Worm (Caenorhabditis elegans) whole organism, young adult: ENCODE data around the gene dnj-9.
A peak's percentile ranks its signal among the peaks of the same experiment; 100 is the strongest.

Experiments
- B0035.1 ChIP-seq: sonication (generic microtip); optimal IDR thresholded peaks from 2 replicates; lab custom pipeline; 2016; ENCODE audit warnings: missing genetic modification characterization, mild to moderate bottlenecking, missing compliant biosample characterization, missing genotype, missing genetic modification reagents
- B0336.3 ChIP-seq: fragments of 200-800 bp; sonication (Bioruptor generic); IDR thresholded peaks from 2 replicates; pipeline ENCODE4 v1.3.6; 2022; ENCODE audit warnings: missing genetic modification characterization, missing compliant biosample characterization
- C17E4.6 ChIP-seq: fragments of 200-800 bp; sonication (Bioruptor generic); IDR thresholded peaks from 2 replicates; pipeline ENCODE4 v1.3.6; 2022; ENCODE audit warnings: missing genetic modification reagents, missing genetic modification characterization, missing compliant biosample characterization
- F10E7.11 ChIP-seq: sonication (generic microtip); optimal IDR thresholded peaks from 2 replicates; lab custom pipeline; 2017; ENCODE audit warnings: mild to moderate bottlenecking, missing genetic modification characterization, moderate library complexity, missing compliant biosample characterization
- F23B12.7 ChIP-seq: sonication (generic microtip); optimal IDR thresholded peaks from 2 replicates; lab custom pipeline; 2017; ENCODE audit warnings: missing genetic modification characterization, mild to moderate bottlenecking, missing compliant biosample characterization, antibody characterized with exemption, moderate library complexity; ENCODE audit not compliant: insufficient read depth
- F37B4.10 ChIP-seq: fragments of 200-800 bp; sonication (Bioruptor generic); IDR thresholded peaks from 2 replicates; pipeline ENCODE4 v1.3.6; 2022; ENCODE audit warnings: missing genetic modification characterization, missing compliant biosample characterization
- F39B2.1 ChIP-seq: fragments of 200-800 bp; sonication (Bioruptor generic); IDR thresholded peaks from 2 replicates; pipeline ENCODE4 v1.3.6; 2022; ENCODE audit warnings: missing genetic modification reagents, missing genetic modification characterization, missing compliant biosample characterization
- F49E8.2 ChIP-seq: sonication (generic microtip); optimal IDR thresholded peaks from 3 replicates; lab custom pipeline; 2017; ENCODE audit warnings: missing genetic modification characterization, mild to moderate bottlenecking, missing compliant biosample characterization, antibody characterized with exemption, moderate library complexity; ENCODE audit not compliant: insufficient read depth
- F52B5.7 ChIP-seq: sonication (generic microtip); optimal IDR thresholded peaks from 2 replicates; lab custom pipeline; 2016; ENCODE audit warnings: mild to moderate bottlenecking, missing genetic modification characterization, missing compliant biosample characterization
- T07F8.4 ChIP-seq: sonication (generic microtip); optimal IDR thresholded peaks from 2 replicates; lab custom pipeline; 2016; ENCODE audit warnings: mild to moderate bottlenecking, missing genetic modification characterization, moderate library complexity, missing compliant biosample characterization
- T26A5.8 ChIP-seq: sonication (generic microtip); optimal IDR thresholded peaks from 2 replicates; lab custom pipeline; 2016; ENCODE audit warnings: missing genetic modification characterization, missing compliant biosample characterization
- Y53G8AR.9 ChIP-seq: fragments of 200-800 bp; sonication (Bioruptor generic); conservative IDR thresholded peaks from 2 replicates; pipeline ENCODE4 v1.3.6; 2022; ENCODE audit warnings: missing genetic modification reagents, missing genetic modification characterization, missing compliant biosample characterization
- Y56A3A.18 ChIP-seq: fragments of 200-800 bp; sonication (Bioruptor generic); IDR thresholded peaks from 2 replicates; pipeline ENCODE4 v1.3.6; 2022; ENCODE audit warnings: missing genetic modification reagents, missing genetic modification characterization, missing compliant biosample characterization
- Y67H2A.10 ChIP-seq: fragments of 200-800 bp; sonication (Bioruptor generic); conservative IDR thresholded peaks from 2 replicates; pipeline ENCODE4 v1.3.6; 2022; ENCODE audit warnings: missing genetic modification reagents, missing genetic modification characterization, missing compliant biosample characterization
- ZK185.1 ChIP-seq: sonication (generic microtip); optimal IDR thresholded peaks from 2 replicates; lab custom pipeline; 2016; ENCODE audit warnings: mild to moderate bottlenecking, missing genetic modification characterization, missing compliant biosample characterization; ENCODE audit not compliant: poor library complexity, severe bottlenecking
- attf-5 ChIP-seq: fragments of 200-800 bp; sonication (Bioruptor generic); optimal IDR thresholded peaks from 2 replicates; lab custom pipeline; 2018; ENCODE audit warnings: mild to moderate bottlenecking, missing genetic modification characterization, missing compliant biosample characterization
- bed-1 ChIP-seq: fragments of 200-800 bp; sonication (Bioruptor generic); IDR thresholded peaks from 2 replicates; pipeline ENCODE4 v1.3.6; 2022; ENCODE audit warnings: missing genetic modification reagents, missing genetic modification characterization, missing compliant biosample characterization
- cebp-1 ChIP-seq, 2 experiments: fragments of 200-800 bp in 1 of 2; sonication (Bioruptor generic) in 1 of 2; sonication (generic microtip) in 1 of 2; IDR thresholded peaks in 1 of 2; optimal IDR thresholded peaks in 1 of 2; 2 replicates each; pipeline versions ENCODE4 v1.3.6 to Lab custom; 2017 to 2022; ENCODE audit warnings: missing compliant biosample characterization in 2 of 2, missing genetic modification characterization in 2 of 2, mild to moderate bottlenecking in 1 of 2, missing genetic modification reagents in 1 of 2, moderate library complexity in 1 of 2
- cebp-2 ChIP-seq: fragments of 200-800 bp; sonication (Bioruptor generic); IDR thresholded peaks from 2 replicates; pipeline ENCODE4 v1.3.6; 2022; ENCODE audit warnings: missing genetic modification characterization, missing compliant biosample characterization
- ceh-79 ChIP-seq: sonication (generic microtip); optimal IDR thresholded peaks from 2 replicates; lab custom pipeline; 2017; ENCODE audit warnings: mild to moderate bottlenecking, missing genetic modification characterization, missing compliant biosample characterization
- chd-7 ChIP-seq: sonication (generic microtip); optimal IDR thresholded peaks from 2 replicates; lab custom pipeline; 2016; ENCODE audit warnings: mild to moderate bottlenecking, missing genetic modification characterization, moderate library complexity, missing compliant biosample characterization
- die-1 ChIP-seq: sonication (generic microtip); optimal IDR thresholded peaks from 2 replicates; lab custom pipeline; 2016; ENCODE audit warnings: missing genotype, mild to moderate bottlenecking, missing genetic modification characterization, missing compliant biosample characterization
- dox-1 ChIP-seq: fragments of 200-800 bp; sonication (Bioruptor generic); IDR thresholded peaks from 2 replicates; pipeline ENCODE4 v1.3.6; 2022; ENCODE audit warnings: missing genetic modification reagents, missing genetic modification characterization, missing compliant biosample characterization
- efl-1 ChIP-seq: fragments of 150-350 bp; optimal IDR thresholded peaks from 2 replicates; lab custom pipeline; 2014; ENCODE audit warnings: missing biosample characterization, missing genetic modification reagents, missing genetic modification characterization
- egrh-3 ChIP-seq: fragments of 200-800 bp; sonication (Bioruptor generic); IDR thresholded peaks from 2 replicates; pipeline ENCODE4 v1.3.6; 2022; ENCODE audit warnings: missing genetic modification reagents, missing genetic modification characterization, missing compliant biosample characterization
- fkh-3 ChIP-seq: sonication (generic microtip); optimal IDR thresholded peaks from 2 replicates; lab custom pipeline; 2016; ENCODE audit warnings: mild to moderate bottlenecking, missing genetic modification characterization, missing compliant biosample characterization
- hlh-12 ChIP-seq: sonication (generic microtip); optimal IDR thresholded peaks from 2 replicates; lab custom pipeline; 2016; ENCODE audit warnings: missing genetic modification characterization, missing compliant biosample characterization
- hmg-20 ChIP-seq: fragments of 200-800 bp; sonication (Bioruptor generic); IDR thresholded peaks from 2 replicates; pipeline ENCODE4 v1.3.6; 2022; ENCODE audit warnings: missing genetic modification reagents, missing genetic modification characterization, missing compliant biosample characterization
- hrde-1 ChIP-seq: sonication (generic microtip); optimal IDR thresholded peaks from 2 replicates; lab custom pipeline; 2016; ENCODE audit warnings: missing genetic modification characterization, mild to moderate bottlenecking, missing compliant biosample characterization, moderate library complexity, missing genotype, missing genetic modification reagents, borderline replicate concordance
- lin-26 ChIP-seq: fragments of 200-800 bp; sonication (Bioruptor generic); IDR thresholded peaks from 2 replicates; pipeline ENCODE4 v1.3.6; 2022; ENCODE audit warnings: missing genetic modification reagents, missing genetic modification characterization, missing compliant biosample characterization
- lin-35 ChIP-seq, 3 experiments: fragments of 150-350 bp in 2 of 3; sonication (generic microtip) in 1 of 3; optimal IDR thresholded peaks; 2 replicates each; lab custom pipeline; 2014 to 2018; ENCODE audit warnings: missing biosample characterization in 3 of 3, missing genetic modification characterization in 3 of 3, missing genetic modification reagents in 3 of 3
- lir-1 ChIP-seq: fragments of 200-800 bp; sonication (Bioruptor generic); conservative IDR thresholded peaks from 2 replicates; pipeline ENCODE4 v1.3.6; 2022; ENCODE audit warnings: missing genetic modification reagents, missing genetic modification characterization, missing compliant biosample characterization
- lsy-27 ChIP-seq: sonication (generic microtip); optimal IDR thresholded peaks from 2 replicates; lab custom pipeline; 2017; ENCODE audit warnings: missing genetic modification characterization, mild to moderate bottlenecking, missing compliant biosample characterization, antibody characterized with exemption, missing genotype, borderline replicate concordance; ENCODE audit not compliant: insufficient read depth
- madf-10 ChIP-seq: sonication (generic microtip); optimal IDR thresholded peaks from 2 replicates; lab custom pipeline; 2016; ENCODE audit warnings: mild to moderate bottlenecking, missing genetic modification characterization, missing compliant biosample characterization
- mcd-1 ChIP-seq: fragments of 200-800 bp; sonication (Bioruptor generic); IDR thresholded peaks from 2 replicates; pipeline ENCODE4 v1.3.6; 2022; ENCODE audit warnings: missing genetic modification reagents, missing genetic modification characterization, missing compliant biosample characterization
- nhr-179 ChIP-seq: sonication (generic microtip); optimal IDR thresholded peaks from 2 replicates; lab custom pipeline; 2016; ENCODE audit warnings: mild to moderate bottlenecking, missing genetic modification characterization, missing compliant biosample characterization
- nhr-27 ChIP-seq: fragments of 200-800 bp; sonication (Bioruptor generic); optimal IDR thresholded peaks from 2 replicates; lab custom pipeline; 2018; ENCODE audit warnings: mild to moderate bottlenecking, missing genetic modification characterization, moderate library complexity, missing compliant biosample characterization
- sea-2 ChIP-seq: fragments of 200-800 bp; sonication (Bioruptor generic); IDR thresholded peaks from 2 replicates; pipeline ENCODE4 v1.3.6; 2022; ENCODE audit warnings: missing genetic modification characterization, missing compliant biosample characterization
- snpc-1.3 ChIP-seq: sonication (generic microtip); optimal IDR thresholded peaks from 2 replicates; lab custom pipeline; 2017; ENCODE audit warnings: missing genetic modification characterization, mild to moderate bottlenecking, missing compliant biosample characterization, antibody characterized with exemption, moderate library complexity, missing genotype, missing genetic modification reagents; ENCODE audit not compliant: insufficient read depth
- snpc-4 ChIP-seq, 5 experiments: fragments of 150-350 bp in 1 of 5; sonication (generic microtip) in 4 of 5; optimal IDR thresholded peaks; 2 replicates each; lab custom pipeline; 2014 to 2018; ENCODE audit warnings: missing genetic modification characterization in 5 of 5, missing biosample characterization in 3 of 5, antibody characterized with exemption in 2 of 5, mild to moderate bottlenecking in 2 of 5, missing compliant biosample characterization in 2 of 5, missing genotype in 2 of 5, moderate library complexity in 2 of 5, missing genetic modification reagents in 1 of 5
- somi-1 ChIP-seq: fragments of 200-800 bp; sonication (Bioruptor generic); optimal IDR thresholded peaks from 2 replicates; lab custom pipeline; 2018; ENCODE audit warnings: mild to moderate bottlenecking, missing genetic modification characterization, missing compliant biosample characterization
- tlf-1 ChIP-seq: fragments of 200-800 bp; sonication (Bioruptor generic); optimal IDR thresholded peaks from 2 replicates; lab custom pipeline; 2018; ENCODE audit warnings: mild to moderate bottlenecking, missing genetic modification characterization, missing compliant biosample characterization
- unc-130 ChIP-seq: sonication (generic microtip); optimal IDR thresholded peaks from 2 replicates; lab custom pipeline; 2016; ENCODE audit warnings: missing genetic modification reagents, missing genetic modification characterization, missing compliant biosample characterization
- xnd-1 ChIP-seq: sonication (generic microtip); optimal IDR thresholded peaks from 2 replicates; lab custom pipeline; 2016; ENCODE audit warnings: missing genotype, missing genetic modification reagents, missing genetic modification characterization, missing compliant biosample characterization
- ztf-18 ChIP-seq: sonication (generic microtip); optimal IDR thresholded peaks from 2 replicates; lab custom pipeline; 2016; ENCODE audit warnings: missing genotype, mild to moderate bottlenecking, missing genetic modification characterization, missing compliant biosample characterization
- ztf-22 ChIP-seq: fragments of 200-800 bp; sonication (Bioruptor generic); optimal IDR thresholded peaks from 2 replicates; lab custom pipeline; 2018; ENCODE audit warnings: mild to moderate bottlenecking, missing genetic modification characterization, moderate library complexity, missing compliant biosample characterization
- ztf-26 ChIP-seq: sonication (generic microtip); optimal IDR thresholded peaks from 2 replicates; lab custom pipeline; 2017; ENCODE audit warnings: missing genetic modification characterization, missing compliant biosample characterization

dnj-9 gene

DNA sequence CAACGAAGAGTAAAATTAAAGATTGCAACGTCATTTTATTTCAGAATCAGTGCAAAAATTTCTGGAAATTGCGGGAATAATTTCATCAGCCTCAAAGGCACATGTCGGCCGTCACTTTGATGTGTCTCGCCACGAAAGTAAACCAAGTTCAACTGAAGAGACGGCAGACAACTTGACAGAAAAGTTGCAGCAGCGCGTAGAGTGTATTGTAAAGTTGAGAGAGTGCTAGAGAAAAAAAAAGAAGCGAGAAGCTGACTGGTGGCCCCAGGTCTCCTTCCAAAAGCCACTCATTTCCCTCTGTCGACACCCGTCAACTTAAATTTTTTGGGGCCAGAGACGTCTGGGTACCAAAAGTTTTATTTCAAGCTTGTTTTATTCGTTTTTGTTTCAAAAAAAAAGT, 52.4 kb downstream of the dnj-9 start:
- TF ChIP-seq efl-1 (GFP tag; lab: Kevin White, UChicago) (peak; percentile 69), ztf-26 (tag; lab: Kevin White, UChicago) (no peak), F37B4.10 (GFP tag; lab: Robert Waterston, UW) (no peak), lsy-27 (tag; lab: Kevin White, UChicago) (peak; percentile 60), unc-130 (no peak), egrh-3 (GFP tag; lab: Robert Waterston, UW) (no peak), lir-1 (GFP tag; lab: Robert Waterston, UW) (0 out of 2 replicates have a peak, but pooled peaks have one; percentile 10), cebp-1 (GFP tag; IDR thresholded peaks at IDR 0.05; lab: Robert Waterston, UW) (peak; percentile 66), cebp-1 (tag; optimal IDR thresholded peaks at IDR 0.05; lab: Kevin White, UChicago) (peak; percentile 80), ztf-22 (GFP tag; lab: Kevin White, UChicago) (no peak), chd-7 (peak; percentile 9), F39B2.1 (no peak), lin-26 (no peak), F49E8.2 (tag; lab: Kevin White, UChicago) (peak; percentile 44), dox-1 (GFP tag; lab: Robert Waterston, UW) (peak; percentile 73), hrde-1 (tag; lab: Kevin White, UChicago) (no peak), T26A5.8 (tag; lab: Kevin White, UChicago) (no peak), madf-10 (peak; percentile 40), F10E7.11 (tag; lab: Kevin White, UChicago) (no peak), snpc-1.3 (peak; percentile 58), attf-5 (GFP tag; lab: Kevin White, UChicago) (peak; percentile 40), ztf-18 (peak; percentile 17), Y56A3A.18 (GFP tag; lab: Robert Waterston, UW) (no peak), hmg-20 (GFP tag; lab: Robert Waterston, UW) (no peak), nhr-179 (tag; lab: Kevin White, UChicago) (no peak), F23B12.7 (tag; lab: Kevin White, UChicago) (peak; percentile 80), mcd-1 (GFP tag; lab: Robert Waterston, UW) (peak; percentile 70), hlh-12 (no peak), T07F8.4 (tag; lab: Kevin White, UChicago) (no peak), bed-1 (GFP tag; lab: Robert Waterston, UW) (no peak), nhr-27 (tag; lab: Kevin White, UChicago) (no peak), ceh-79 (tag; lab: Kevin White, UChicago) (no peak), tlf-1 (GFP tag; lab: Kevin White, UChicago) (peak; percentile 46), fkh-3 (tag; lab: Kevin White, UChicago) (no peak), Y53G8AR.9 (GFP tag; lab: Robert Waterston, UW) (no peak), snpc-4 (GFP tag; optimal IDR thresholded peaks at IDR 0.05; lab: Kevin White, UChicago) (peak; percentile 47), snpc-4 (tag; optimal IDR thresholded peaks at IDR 0.05; lab: Kevin White, UChicago) (peak; percentile 59 to 84 (median 65)), die-1 (no peak), F52B5.7 (tag; lab: Kevin White, UChicago) (no peak), xnd-1 (tag; lab: Kevin White, UChicago) (peak; percentile 26), B0035.1 (no peak), B0336.3 (GFP tag; lab: Robert Waterston, UW) (no peak; the same call in 1 of the 2 replicates), lin-35 (GFP tag; optimal IDR thresholded peaks at IDR 0.05; lab: Kevin White, UChicago) (peak in 1 of 3 experiments; percentile 68), Y67H2A.10 (GFP tag; lab: Robert Waterston, UW) (0 out of 2 replicates have a peak, but pooled peaks have one; percentile 49), cebp-2 (GFP tag; lab: Robert Waterston, UW) (no peak), somi-1 (no peak), C17E4.6 (no peak), ZK185.1 (tag; lab: Kevin White, UChicago) (peak; percentile 58), sea-2 (no peak)
